Worm (Caenorhabditis elegans): ENCODE data around the gene B0361.3.

B0361.3 gene

ce11 chrIII:7322018-7322417 is 40.8 kb downstream of the B0361.3 start (continued):
- no peak for TF ChIP-seq nhr-11 (tag; optimal IDR thresholded peaks at IDR 0.05)
- no peak for TF ChIP-seq snpc-4 (tag; optimal IDR thresholded peaks at IDR 0.05)
- TF ChIP-seq nhr-90 (tag; optimal IDR thresholded peaks at IDR 0.05; ENCODE audit: poor library complexity), result no peak
- no peak for TF ChIP-seq aha-1 (tag; optimal IDR thresholded peaks at IDR 0.05)
- no peak for TF ChIP-seq nhr-76 (tag; optimal IDR thresholded peaks at IDR 0.05)
- TF ChIP-seq alr-1 (tag; optimal IDR thresholded peaks at IDR 0.05; ENCODE audit: borderline replicate concordance), result no peak
- TF ChIP-seq jun-1 (tag; optimal IDR thresholded peaks at IDR 0.05), result no peak
- no peak for TF ChIP-seq dsc-1 (tag; optimal IDR thresholded peaks at IDR 0.05)
- TF ChIP-seq tbx-2 (tag; optimal IDR thresholded peaks at IDR 0.05), result peak; percentile 24

DNA sequence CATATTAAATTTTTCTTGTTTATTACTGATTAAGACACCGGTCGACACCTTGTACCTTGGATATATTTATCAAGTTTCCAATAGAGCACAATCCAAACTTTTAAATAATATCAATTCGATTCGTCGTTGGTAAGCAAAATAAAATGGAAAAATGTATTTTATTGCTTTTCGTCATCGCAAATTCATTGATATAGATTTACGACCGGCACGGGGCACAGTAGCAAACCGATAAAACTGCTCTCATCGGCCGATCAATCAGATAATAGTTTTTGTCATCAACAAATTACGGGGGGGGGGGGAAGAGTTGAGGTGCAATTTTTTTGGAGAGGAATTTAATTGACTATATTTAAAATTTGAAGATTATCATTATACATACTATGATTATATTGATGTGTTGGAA is 42.1 kb downstream of the B0361.3 start:
- no peak for TF ChIP-seq nhr-11 (tag; optimal IDR thresholded peaks at IDR 0.05)
- TF ChIP-seq nhr-84 (tag; optimal IDR thresholded peaks at IDR 0.05), result no peak
- TF ChIP-seq nhr-71 (tag; optimal IDR thresholded peaks at IDR 0.05), result no peak
- no peak for TF ChIP-seq ets-5 (GFP tag; IDR thresholded peaks at IDR 0.05)
- TF ChIP-seq lin-14 (GFP tag; optimal IDR thresholded peaks at IDR 0.05), result no peak
- TF ChIP-seq jun-1 (tag; optimal IDR thresholded peaks at IDR 0.05), result no peak
- TF ChIP-seq sup-37 (GFP tag; optimal IDR thresholded peaks at IDR 0.05), result no peak
- no peak for TF ChIP-seq sptf-1 (tag; optimal IDR thresholded peaks at IDR 0.05)
- no peak for TF ChIP-seq fkh-10 (GFP tag; optimal IDR thresholded peaks at IDR 0.05)
- TF ChIP-seq mep-1 (tag; optimal IDR thresholded peaks at IDR 0.05), result no peak
- TF ChIP-seq tlp-1 (tag; optimal IDR thresholded peaks at IDR 0.05), result no peak
- no peak for TF ChIP-seq alr-1 (tag; optimal IDR thresholded peaks at IDR 0.05; ENCODE audit: borderline replicate concordance)
- TF ChIP-seq elt-3 (tag; optimal IDR thresholded peaks at IDR 0.05), result no peak
- no peak for TF ChIP-seq egl-13 (tag; optimal IDR thresholded peaks at IDR 0.05)
- no peak for TF ChIP-seq ceh-88 (GFP tag; IDR thresholded peaks at IDR 0.05)
- no peak for TF ChIP-seq efl-3 (GFP tag; optimal IDR thresholded peaks at IDR 0.05)
- TF ChIP-seq ceh-90 (tag; optimal IDR thresholded peaks at IDR 0.05), result no peak
- TF ChIP-seq swsn-7 (tag; optimal IDR thresholded peaks at IDR 0.05), result no peak
- TF ChIP-seq elt-2 (tag; optimal IDR thresholded peaks at IDR 0.05), result no peak
- no peak for TF ChIP-seq xbp-1 (tag; optimal IDR thresholded peaks at IDR 0.05)

DNA sequence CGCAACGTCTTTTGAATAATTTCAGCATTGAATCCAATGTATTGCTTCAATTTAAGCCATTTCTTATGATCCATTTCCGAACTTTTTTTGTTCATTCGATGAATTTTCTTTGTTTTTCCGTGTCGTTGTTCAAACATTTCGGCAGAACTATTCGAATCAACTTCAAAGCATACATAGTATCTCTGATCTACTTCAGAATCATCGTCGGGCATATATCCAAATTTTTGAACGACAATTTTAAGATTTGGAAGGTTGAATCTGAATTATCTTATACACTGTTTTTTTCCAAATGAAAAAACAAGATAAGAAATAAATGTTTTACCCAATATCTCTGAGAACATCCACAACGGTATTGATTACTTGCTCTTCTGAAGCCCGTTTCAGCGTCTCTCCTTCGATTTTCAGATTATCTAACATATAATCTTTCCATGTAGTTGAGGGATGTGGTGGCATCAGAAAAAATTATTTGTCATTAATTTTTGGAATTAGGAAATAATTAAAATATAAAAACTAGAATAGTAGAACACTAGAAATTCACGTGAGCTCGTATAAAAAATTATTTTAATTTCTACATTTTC is 48.0 kb downstream of the B0361.3 start, which contains the start of gene lab-2:
lab-2 (minus strand) TSS at position 453 of the 578 bp plus-strand sequence.
- TF ChIP-seq C16A3.4 (tag; optimal IDR thresholded peaks at IDR 0.05), result peak; percentile 7
- TF ChIP-seq ama-1 (optimal IDR thresholded peaks at IDR 0.05), result peak; percentile 79
- TF ChIP-seq ceh-88 (GFP tag; IDR thresholded peaks at IDR 0.05), result no peak
- TF ChIP-seq mdl-1 (tag; optimal IDR thresholded peaks at IDR 0.05), result no peak
- no peak for TF ChIP-seq lin-39 (tag; optimal IDR thresholded peaks at IDR 0.05)
- TF ChIP-seq elt-3 (tag; optimal IDR thresholded peaks at IDR 0.05), result no peak
- no peak for TF ChIP-seq efl-1 (optimal IDR thresholded peaks at IDR 0.05)
- peak in 1 of 2 experiments; percentile 78 for TF ChIP-seq efl-1 (GFP tag; optimal IDR thresholded peaks at IDR 0.05 in 1 of 2)
- TF ChIP-seq nhr-11 (tag; optimal IDR thresholded peaks at IDR 0.05), result no peak
- no peak for TF ChIP-seq ceh-90 (tag; optimal IDR thresholded peaks at IDR 0.05)
- TF ChIP-seq pax-3 (tag; optimal IDR thresholded peaks at IDR 0.05), result no peak
- TF ChIP-seq aly-2 (tag; optimal IDR thresholded peaks at IDR 0.05), result peak; percentile 22
- peak; percentile 11 for TF ChIP-seq elt-2 (tag; optimal IDR thresholded peaks at IDR 0.05)
- TF ChIP-seq nhr-90 (tag; optimal IDR thresholded peaks at IDR 0.05; ENCODE audit: poor library complexity), result peak; percentile 22
- TF ChIP-seq ztf-4 (tag; optimal IDR thresholded peaks at IDR 0.05), result peak; percentile 49

DNA sequence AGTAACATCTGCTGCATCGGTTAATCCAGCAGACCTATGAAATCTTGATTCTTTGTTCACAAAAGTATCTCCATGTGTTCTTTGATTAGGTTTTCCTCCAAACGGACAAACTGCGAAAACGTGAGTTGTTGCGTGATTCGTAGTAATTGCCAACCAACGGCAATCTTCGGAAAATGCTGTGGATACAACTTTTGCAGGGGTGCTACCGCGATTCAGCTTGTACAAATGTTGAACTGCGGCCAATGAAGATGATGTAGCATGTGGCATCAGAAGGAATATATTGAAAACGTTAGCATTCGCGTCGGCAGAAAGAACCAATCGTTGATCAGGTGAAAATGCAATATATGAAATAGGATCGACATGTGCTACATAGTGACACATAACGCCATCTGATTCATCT is 50.4 kb downstream of the B0361.3 start:
- TF ChIP-seq ceh-88 (GFP tag; IDR thresholded peaks at IDR 0.05) (no peak), nhr-85 (tag) (peak; percentile 56), isw-1 (GFP tag; IDR thresholded peaks at IDR 0.05) (no peak)

Data from whole organism, L1 larva.